In genomic region chrX:3328980-3329379, dm6 we compare ENCODE assay signal across 1 fruit fly cellular context.
TF ChIP-seq lines count a peak whose summit lies in the region.

No protein-coding gene starts in this region.

TF ChIP-seq in whole organism, embryonic, 481 proteins besides CTCF, POLR2A, EP300 and RAD21 (continued from another document and continues in another):
- TF ChIP-seq gfzf (GFP tag; optimal IDR thresholded peaks at IDR 0.05; lab: Kevin White, UChicago) (no peak), Oli (tag; optimal IDR thresholded peaks at IDR 0.05; lab: Kevin White, UChicago) (peak; percentile 67), CG8089 (GFP tag; optimal IDR thresholded peaks at IDR 0.05; lab: Kevin White, UChicago) (peak; percentile 24), CG7928 (GFP tag; optimal IDR thresholded peaks at IDR 0.05; lab: Kevin White, UChicago) (peak; percentile 35), Rx (GFP tag; IDR thresholded peaks at IDR 0.05; lab: Robert Waterston, UW) (peak; percentile 57), Dbx (GFP tag; IDR thresholded peaks at IDR 0.05; lab: Robert Waterston, UW) (peak; percentile 88), CG11456 (GFP tag; IDR thresholded peaks at IDR 0.05; lab: Robert Waterston, UW) (peak; percentile 84), CG17361 (GFP tag; IDR thresholded peaks at IDR 0.05; lab: Robert Waterston, UW) (peak; percentile 53; the same call in 2 of the 3 replicates), CG9817 (tag; optimal IDR thresholded peaks at IDR 0.05; lab: Kevin White, UChicago) (peak; percentile 81), Dad (GFP tag; optimal IDR thresholded peaks at IDR 0.05; lab: Kevin White, UChicago) (peak; percentile 63), Spps (tag; optimal IDR thresholded peaks at IDR 0.05; lab: Kevin White, UChicago) (no peak), bcd (GFP tag; optimal IDR thresholded peaks at IDR 0.05; lab: Kevin White, UChicago) (peak; percentile 70), Sox102F (GFP tag; optimal IDR thresholded peaks at IDR 0.05; lab: Kevin White, UChicago) (peak; percentile 79), CG2678 (tag; optimal IDR thresholded peaks at IDR 0.05; lab: Kevin White, UChicago) (peak; percentile 85), CG10267 (tag; optimal IDR thresholded peaks at IDR 0.05; lab: Kevin White, UChicago) (peak; percentile 43), fu2 (GFP tag; optimal IDR thresholded peaks at IDR 0.05; lab: Kevin White, UChicago) (no peak), slou (GFP tag; optimal IDR thresholded peaks at IDR 0.05; lab: Kevin White, UChicago) (peak; percentile 47), gem (tag; optimal IDR thresholded peaks at IDR 0.05; lab: Kevin White, UChicago) (peak; percentile 78), Hr78 (GFP tag; optimal IDR thresholded peaks at IDR 0.05; lab: Kevin White, UChicago) (no peak), CG7786 (GFP tag; optimal IDR thresholded peaks at IDR 0.05; lab: Kevin White, UChicago) (peak; percentile 70), CG14965 (GFP tag; optimal IDR thresholded peaks at IDR 0.05; lab: Kevin White, UChicago; ENCODE audit: borderline replicate concordance) (no peak), HLH54F (GFP tag; optimal IDR thresholded peaks at IDR 0.05; lab: Kevin White, UChicago) (peak; percentile 71), Tbp (GFP tag; optimal IDR thresholded peaks at IDR 0.05; lab: Kevin White, UChicago) (no peak), CG9797 (GFP tag; optimal IDR thresholded peaks at IDR 0.05; lab: Kevin White, UChicago) (no peak), GATAe (GFP tag; conservative IDR thresholded peaks at IDR 0.05; lab: Robert Waterston, UW) (peak; percentile 31; the same call in 1 of the 2 replicates), CG7357 (GFP tag; IDR thresholded peaks at IDR 0.05; lab: Robert Waterston, UW) (peak; percentile 52; the same call in 2 of the 3 replicates), CG1529 (GFP tag; optimal IDR thresholded peaks at IDR 0.05; lab: Kevin White, UChicago) (peak; percentile 9), Sry-δ (GFP tag; optimal IDR thresholded peaks at IDR 0.05; lab: Kevin White, UChicago) (peak; percentile 25), shn (GFP tag; optimal IDR thresholded peaks at IDR 0.05; lab: Kevin White, UChicago) (peak; percentile 53), tna (GFP tag; IDR thresholded peaks at IDR 0.05; lab: Robert Waterston, UW; ENCODE audit: partially characterized antibody) (no peak), dpn (GFP tag; optimal IDR thresholded peaks at IDR 0.05; lab: Kevin White, UChicago) (peak; percentile 74 to 80), da (GFP tag; optimal IDR thresholded peaks at IDR 0.05; lab: Kevin White, UChicago) (peak; percentile 29), ato (GFP tag; IDR thresholded peaks at IDR 0.05; lab: Robert Waterston, UW; ENCODE audit: partially characterized antibody) (no peak), unc-4 (GFP tag; IDR thresholded peaks at IDR 0.05; lab: Robert Waterston, UW; ENCODE audit: partially characterized antibody) (no peak), Awh (GFP tag; IDR thresholded peaks at IDR 0.05; lab: Robert Waterston, UW) (peak; percentile 85), ac (GFP tag; optimal IDR thresholded peaks at IDR 0.05; lab: Kevin White, UChicago) (no peak), gro (GFP tag; optimal IDR thresholded peaks at IDR 0.05; lab: Kevin White, UChicago) (peak; percentile 82), CG1647 (GFP tag; optimal IDR thresholded peaks at IDR 0.05; lab: Kevin White, UChicago) (peak; percentile 56), MBD-R2 (GFP tag; IDR thresholded peaks at IDR 0.05; lab: Robert Waterston, UW) (peak; percentile 62; the same call in 1 of the 2 replicates), lola (GFP tag; optimal IDR thresholded peaks at IDR 0.05; lab: Kevin White, UChicago) (no peak), CG12104 (GFP tag; optimal IDR thresholded peaks at IDR 0.05; lab: Kevin White, UChicago) (peak; percentile 46), slp2 (GFP tag; optimal IDR thresholded peaks at IDR 0.05; lab: Kevin White, UChicago) (peak; percentile 64), Hmr (GFP tag; optimal IDR thresholded peaks at IDR 0.05; lab: Kevin White, UChicago) (peak; percentile 84), chm (GFP tag; IDR thresholded peaks at IDR 0.05; lab: Robert Waterston, UW) (no peak; the same call in 1 of the 2 replicates), D19A (tag; optimal IDR thresholded peaks at IDR 0.05; lab: Kevin White, UChicago) (peak; percentile 25), tio (GFP tag; optimal IDR thresholded peaks at IDR 0.05; lab: Kevin White, UChicago) (peak; percentile 17), Poxn (GFP tag; IDR thresholded peaks at IDR 0.05; lab: Robert Waterston, UW) (no peak), CG10462 (GFP tag; optimal IDR thresholded peaks at IDR 0.05; lab: Kevin White, UChicago) (no peak), Fer3 (tag; optimal IDR thresholded peaks at IDR 0.05; lab: Kevin White, UChicago) (peak; percentile 76), NC2β (GFP tag; optimal IDR thresholded peaks at IDR 0.05; lab: Kevin White, UChicago) (peak; percentile 16), Neu2 (GFP tag; optimal IDR thresholded peaks at IDR 0.05; lab: Kevin White, UChicago; ENCODE audit: borderline replicate concordance) (no peak), CG12769 (tag; optimal IDR thresholded peaks at IDR 0.05; lab: Kevin White, UChicago) (peak; percentile 31), az2 (GFP tag; optimal IDR thresholded peaks at IDR 0.05; lab: Kevin White, UChicago) (peak; percentile 67), wdn (GFP tag; IDR thresholded peaks at IDR 0.05; lab: Robert Waterston, UW) (peak; percentile 62), cg (GFP tag; optimal IDR thresholded peaks at IDR 0.05; lab: Kevin White, UChicago) (no peak), CG16779 (GFP tag; IDR thresholded peaks at IDR 0.05; lab: Robert Waterston, UW) (0 out of 2 replicates have a peak, but pooled peaks have one; percentile 48), Hr3 (GFP tag; optimal IDR thresholded peaks at IDR 0.05; lab: Kevin White, UChicago) (peak; percentile 31), CG3995 (GFP tag; optimal IDR thresholded peaks at IDR 0.05; lab: Kevin White, UChicago) (peak; percentile 20), CG34422 (GFP tag; IDR thresholded peaks at IDR 0.05; lab: Robert Waterston, UW) (peak; percentile 74), CG2129 (GFP tag; IDR thresholded peaks at IDR 0.05; lab: Robert Waterston, UW; ENCODE audit: partially characterized antibody) (no peak), sqz (GFP tag; optimal IDR thresholded peaks at IDR 0.05; lab: Kevin White, UChicago) (peak; percentile 67), CG12219 (GFP tag; optimal IDR thresholded peaks at IDR 0.05; lab: Kevin White, UChicago) (peak; percentile 70), HLH3B (GFP tag; IDR thresholded peaks at IDR 0.05; lab: Robert Waterston, UW) (peak; percentile 76), CG10366 (GFP tag; IDR thresholded peaks at IDR 0.05; lab: Robert Waterston, UW) (peak; percentile 89), Nf-YA (GFP tag; IDR thresholded peaks at IDR 0.05; lab: Robert Waterston, UW) (peak; percentile 74), CG32772 (GFP tag; IDR thresholded peaks at IDR 0.05; lab: Robert Waterston, UW) (peak; percentile 57; the same call in 1 of the 2 replicates), pho (GFP tag; optimal IDR thresholded peaks at IDR 0.05; lab: Kevin White, UChicago) (peak; percentile 65), Stat92E (GFP tag; optimal IDR thresholded peaks at IDR 0.05; lab: Kevin White, UChicago) (no peak), danr (GFP tag; IDR thresholded peaks at IDR 0.05; lab: Robert Waterston, UW) (peak; percentile 46; the same call in 1 of the 2 replicates), pnt (GFP tag; optimal IDR thresholded peaks at IDR 0.05; lab: Kevin White, UChicago) (peak; percentile 30), CG33213 (GFP tag; optimal IDR thresholded peaks at IDR 0.05; lab: Kevin White, UChicago) (peak; percentile 54), CG1024 (GFP tag; IDR thresholded peaks at IDR 0.05; lab: Robert Waterston, UW) (peak; percentile 53; the same call in 1 of the 2 replicates), disco-r (GFP tag; optimal IDR thresholded peaks at IDR 0.05; lab: Kevin White, UChicago) (peak; percentile 23), wor (GFP tag; IDR thresholded peaks at IDR 0.05; lab: Robert Waterston, UW) (no peak), CG30431 (GFP tag; optimal IDR thresholded peaks at IDR 0.05; lab: Kevin White, UChicago) (peak; percentile 42), CG9727 (GFP tag; optimal IDR thresholded peaks at IDR 0.05; lab: Kevin White, UChicago) (peak; percentile 60), BEAF-32 (GFP tag; optimal IDR thresholded peaks at IDR 0.05; lab: Kevin White, UChicago) (no peak), Mad (GFP tag; optimal IDR thresholded peaks at IDR 0.05; lab: Kevin White, UChicago) (peak; percentile 52), amos (GFP tag; IDR thresholded peaks at IDR 0.05; lab: Robert Waterston, UW; ENCODE audit: partially characterized antibody) (no peak), CG9609 (GFP tag; optimal IDR thresholded peaks at IDR 0.05; lab: Kevin White, UChicago) (peak; percentile 54), CG12391 (tag; optimal IDR thresholded peaks at IDR 0.05; lab: Kevin White, UChicago) (peak; percentile 66), CG10654 (GFP tag; optimal IDR thresholded peaks at IDR 0.05; lab: Kevin White, UChicago) (peak; percentile 48), CG3838 (GFP tag; optimal IDR thresholded peaks at IDR 0.05; lab: Kevin White, UChicago) (peak; percentile 39), zf30C (GFP tag; optimal IDR thresholded peaks at IDR 0.05; lab: Kevin White, UChicago) (no peak), CG3065 (GFP tag; optimal IDR thresholded peaks at IDR 0.05; lab: Kevin White, UChicago) (no peak), pfk (GFP tag; optimal IDR thresholded peaks at IDR 0.05; lab: Kevin White, UChicago) (no peak), Lim3 (GFP tag; IDR thresholded peaks at IDR 0.05; lab: Robert Waterston, UW) (no peak), Side (GFP tag; optimal IDR thresholded peaks at IDR 0.05; lab: Kevin White, UChicago) (peak; percentile 70), ap (GFP tag; IDR thresholded peaks at IDR 0.05; lab: Robert Waterston, UW) (peak; percentile 48; the same call in 1 of the 2 replicates), H15 (GFP tag; IDR thresholded peaks at IDR 0.05; lab: Robert Waterston, UW) (peak; percentile 69; the same call in 2 of the 3 replicates), Blimp-1 (GFP tag; optimal IDR thresholded peaks at IDR 0.05; lab: Kevin White, UChicago) (peak; percentile 53), CG2889 (GFP tag; IDR thresholded peaks at IDR 0.05; lab: Robert Waterston, UW) (peak; percentile 61; the same call in 1 of the 3 replicates), Opbp (GFP tag; IDR thresholded peaks at IDR 0.05; lab: Robert Waterston, UW; ENCODE audit: partially characterized antibody) (no peak), Kr (GFP tag; optimal IDR thresholded peaks at IDR 0.05; lab: Kevin White, UChicago) (no peak), Bgb (GFP tag; IDR thresholded peaks at IDR 0.05; lab: Robert Waterston, UW; ENCODE audit: partially characterized antibody) (no peak), H2.0 (GFP tag; IDR thresholded peaks at IDR 0.05; lab: Robert Waterston, UW) (peak; percentile 74), CG8281 (tag; optimal IDR thresholded peaks at IDR 0.05; lab: Kevin White, UChicago) (peak; percentile 51), bab2 (GFP tag; optimal IDR thresholded peaks at IDR 0.05; lab: Kevin White, UChicago) (peak; percentile 56), zfh1 (GFP tag; IDR thresholded peaks at IDR 0.05; lab: Robert Waterston, UW) (peak; percentile 61; the same call in 2 of the 3 replicates), CG4617 (GFP tag; optimal IDR thresholded peaks at IDR 0.05; lab: Kevin White, UChicago; ENCODE audit: borderline replicate concordance) (no peak), dimm (GFP tag; IDR thresholded peaks at IDR 0.05; lab: Robert Waterston, UW) (0 out of 2 replicates have a peak, but pooled peaks have one; percentile 18), sd (tag; optimal IDR thresholded peaks at IDR 0.05; lab: Kevin White, UChicago) (peak; percentile 40), HmgD (GFP tag; optimal IDR thresholded peaks at IDR 0.05; lab: Kevin White, UChicago) (no peak), CG15073 (GFP tag; optimal IDR thresholded peaks at IDR 0.05; lab: Kevin White, UChicago) (no peak), Usf (GFP tag; optimal IDR thresholded peaks at IDR 0.05; lab: Kevin White, UChicago) (peak; percentile 15), sens-2 (GFP tag; IDR thresholded peaks at IDR 0.05; lab: Robert Waterston, UW) (no peak), vvl (GFP tag; IDR thresholded peaks at IDR 0.05; lab: Robert Waterston, UW) (peak; percentile 92), phol (tag; optimal IDR thresholded peaks at IDR 0.05; lab: Kevin White, UChicago) (peak; percentile 54), CG16815 (GFP tag; optimal IDR thresholded peaks at IDR 0.05; lab: Kevin White, UChicago) (peak; percentile 13), Fer2 (tag; optimal IDR thresholded peaks at IDR 0.05; lab: Kevin White, UChicago) (peak; percentile 66), CG43689 (GFP tag; IDR thresholded peaks at IDR 0.05; lab: Robert Waterston, UW) (peak; percentile 48), CG7987 (GFP tag; optimal IDR thresholded peaks at IDR 0.05; lab: Kevin White, UChicago) (no peak), ken (GFP tag; IDR thresholded peaks at IDR 0.05; lab: Robert Waterston, UW) (peak; percentile 76; the same call in 2 of the 3 replicates), Ravus (GFP tag; IDR thresholded peaks at IDR 0.05; lab: Robert Waterston, UW) (peak; percentile 44), Doc2 (GFP tag; IDR thresholded peaks at IDR 0.05; lab: Robert Waterston, UW) (0 out of 2 replicates have a peak, but pooled peaks have one; percentile 7), pita (GFP tag; optimal IDR thresholded peaks at IDR 0.05; lab: Kevin White, UChicago) (no peak), cad (GFP tag; optimal IDR thresholded peaks at IDR 0.05; lab: Kevin White, UChicago) (no peak), Scr (GFP tag; IDR thresholded peaks at IDR 0.05; lab: Robert Waterston, UW; ENCODE audit: partially characterized antibody) (no peak), chif (GFP tag; optimal IDR thresholded peaks at IDR 0.05; lab: Kevin White, UChicago) (peak; percentile 34 to 60), CG6683 (GFP tag; optimal IDR thresholded peaks at IDR 0.05; lab: Kevin White, UChicago) (peak; percentile 35), CG4730 (GFP tag; IDR thresholded peaks at IDR 0.05; lab: Robert Waterston, UW) (peak; percentile 51; the same call in 1 of the 2 replicates), CG2875 (GFP tag; optimal IDR thresholded peaks at IDR 0.05; lab: Kevin White, UChicago) (peak; percentile 45), CG13424 (tag; optimal IDR thresholded peaks at IDR 0.05; lab: Kevin White, UChicago) (peak; percentile 84), CG17568 (GFP tag; optimal IDR thresholded peaks at IDR 0.05; lab: Kevin White, UChicago) (peak; percentile 57), gce (GFP tag; IDR thresholded peaks at IDR 0.05; lab: Robert Waterston, UW) (peak; percentile 80; the same call in 2 of the 3 replicates), lov (optimal IDR thresholded peaks at IDR 0.05; lab: Kevin White, UChicago) (no peak), lov (GFP tag; IDR thresholded peaks at IDR 0.05; lab: Robert Waterston, UW) (peak; percentile 62; the same call in 2 of the 3 replicates), Jarid2 (GFP tag; optimal IDR thresholded peaks at IDR 0.05; lab: Kevin White, UChicago) (peak; percentile 32)
